Fruit fly (Drosophila melanogaster) whole organism, embryonic: ENCODE measurements around the gene CG8419.

ENCODE experiments used
- CG10565 ChIP-seq: fragments of 200-800 bp; sonication (Bioruptor generic); optimal IDR thresholded peaks from 3 replicates; lab custom pipeline; 2016; ENCODE audit warnings: missing biosample characterization, mild to moderate bottlenecking, missing genetic modification characterization
- CG10979 ChIP-seq: fragments of 200-800 bp; sonication (Bioruptor generic); optimal IDR thresholded peaks from 2 replicates; lab custom pipeline; 2018; ENCODE audit warnings: missing biosample characterization, mild to moderate bottlenecking, missing genetic modification characterization, moderate library complexity
- CG12391 ChIP-seq: fragments of 200-800 bp; sonication (Bioruptor generic); optimal IDR thresholded peaks from 3 replicates; lab custom pipeline; 2018; ENCODE audit warnings: missing biosample characterization, mild to moderate bottlenecking, missing genetic modification characterization, moderate library complexity
- CG14050 ChIP-seq: fragments of 200-800 bp; sonication (Bioruptor generic); IDR thresholded peaks from 3 replicates; pipeline ENCODE4 v1.3.6; 2022; ENCODE audit warnings: missing biosample characterization, missing genetic modification characterization
- CG17802 ChIP-seq: fragments of 200-800 bp; sonication (Bioruptor generic); optimal IDR thresholded peaks from 2 replicates; lab custom pipeline; 2018; ENCODE audit warnings: missing biosample characterization, mild to moderate bottlenecking, missing genetic modification characterization, moderate library complexity
- CG4820 ChIP-seq: fragments of 200-800 bp; sonication (Bioruptor generic); optimal IDR thresholded peaks from 3 replicates; lab custom pipeline; 2016; ENCODE audit warnings: missing biosample characterization, missing genetic modification characterization
- CG6791 ChIP-seq: fragments of 200-800 bp; sonication (Bioruptor generic); IDR thresholded peaks from 3 replicates; pipeline ENCODE4 v1.3.6; 2022; ENCODE audit warnings: missing biosample characterization, missing genetic modification characterization; ENCODE audit not compliant: partially characterized antibody
- CG8281 ChIP-seq: fragments of 200-800 bp; sonication (Bioruptor generic); optimal IDR thresholded peaks from 2 replicates; lab custom pipeline; 2018; ENCODE audit warnings: missing biosample characterization, mild to moderate bottlenecking, missing genetic modification characterization, moderate library complexity
- CG8290 ChIP-seq, 3 experiments: fragments of 200-800 bp; sonication (Bioruptor generic); optimal IDR thresholded peaks; 2 replicates each; lab custom pipeline; 2016 to 2019; ENCODE audit warnings: missing biosample characterization in 3 of 3, missing genetic modification characterization in 3 of 3, mild to moderate bottlenecking in 2 of 3, moderate library complexity in 1 of 3
- CG8924 ChIP-seq: fragments of 200-800 bp; optimal IDR thresholded peaks from 3 replicates; lab custom pipeline; 2019; ENCODE audit warnings: missing biosample characterization, mild to moderate bottlenecking, missing genetic modification characterization, moderate library complexity
- CG9609 ChIP-seq: fragments of 200-800 bp; sonication (Bioruptor generic); optimal IDR thresholded peaks from 3 replicates; lab custom pipeline; 2016; ENCODE audit warnings: missing biosample characterization, missing genetic modification characterization
- CG9727 ChIP-seq: fragments of 200-800 bp; sonication (Bioruptor generic); optimal IDR thresholded peaks from 3 replicates; lab custom pipeline; 2017; ENCODE audit warnings: missing biosample characterization, mild to moderate bottlenecking, missing genetic modification characterization
- CG9876 ChIP-seq: fragments of 200-800 bp; sonication (Bioruptor generic); optimal IDR thresholded peaks from 2 replicates; lab custom pipeline; 2016; ENCODE audit warnings: missing biosample characterization, missing genetic modification characterization
- CrebB ChIP-seq: fragments of 200-800 bp; sonication (Bioruptor generic); optimal IDR thresholded peaks from 3 replicates; lab custom pipeline; 2018; ENCODE audit warnings: missing biosample characterization, mild to moderate bottlenecking, missing genetic modification characterization
- Deaf1 ChIP-seq: fragments of 200-800 bp; optimal IDR thresholded peaks from 3 replicates; lab custom pipeline; 2019; ENCODE audit warnings: missing biosample characterization, mild to moderate bottlenecking, missing genetic modification characterization, moderate library complexity
- Doc2 ChIP-seq: fragments of 200-800 bp; sonication (Bioruptor generic); IDR thresholded peaks from 2 replicates; pipeline ENCODE4 v1.3.6; 2022; ENCODE audit warnings: missing biosample characterization, missing genetic modification characterization
- Drgx ChIP-seq: fragments of 200-800 bp; sonication (Bioruptor generic); IDR thresholded peaks from 2 replicates; pipeline ENCODE4 v1.3.6; 2022; ENCODE audit warnings: missing biosample characterization, missing genetic modification characterization
- H15 ChIP-seq: fragments of 200-800 bp; sonication (Bioruptor generic); IDR thresholded peaks from 3 replicates; pipeline ENCODE4 v1.3.6; 2022; ENCODE audit warnings: missing biosample characterization, missing genetic modification characterization
- HmgD ChIP-seq: fragments of 200-800 bp; sonication (Bioruptor generic); optimal IDR thresholded peaks from 3 replicates; lab custom pipeline; 2016; ENCODE audit warnings: missing biosample characterization, missing genetic modification characterization
- Hr51 ChIP-seq, 2 experiments: fragments of 200-800 bp; sonication (Bioruptor generic); optimal IDR thresholded peaks; 2 replicates in 1 of 2; 3 replicates in 1 of 2; lab custom pipeline; 2016 to 2018; ENCODE audit warnings: missing biosample characterization in 2 of 2, missing genetic modification characterization in 2 of 2, mild to moderate bottlenecking in 1 of 2, moderate library complexity in 1 of 2
- Jarid2 ChIP-seq: fragments of 200-800 bp; sonication (Bioruptor generic); optimal IDR thresholded peaks from 3 replicates; lab custom pipeline; 2017; ENCODE audit warnings: mild to moderate bottlenecking, missing biosample characterization, missing genetic modification reagents, missing genetic modification characterization
- Nf-YB ChIP-seq: fragments of 200-800 bp; sonication (Bioruptor generic); optimal IDR thresholded peaks from 3 replicates; lab custom pipeline; 2019; ENCODE audit warnings: missing biosample characterization, mild to moderate bottlenecking, missing genetic modification characterization, moderate library complexity
- Opbp ChIP-seq: fragments of 200-800 bp; sonication (Bioruptor generic); IDR thresholded peaks from 3 replicates; pipeline ENCODE4 v1.3.6; 2022; ENCODE audit warnings: missing biosample characterization, missing genetic modification characterization; ENCODE audit not compliant: partially characterized antibody
- abd-A ChIP-seq: fragments of 200-800 bp; sonication (Bioruptor generic); optimal IDR thresholded peaks from 3 replicates; lab custom pipeline; 2019; ENCODE audit warnings: missing biosample characterization, mild to moderate bottlenecking, missing genetic modification characterization, moderate library complexity
- amos ChIP-seq: fragments of 200-800 bp; sonication (Bioruptor generic); IDR thresholded peaks from 2 replicates; pipeline ENCODE4 v1.3.6; 2022; ENCODE audit warnings: missing biosample characterization, missing genetic modification characterization; ENCODE audit not compliant: partially characterized antibody
- ara ChIP-seq: fragments of 200-800 bp; sonication (Bioruptor generic); IDR thresholded peaks from 2 replicates; pipeline ENCODE4 v1.3.6; 2022; ENCODE audit warnings: missing biosample characterization, missing genetic modification characterization
- bigmax ChIP-seq: fragments of 200-800 bp; sonication (Bioruptor generic); optimal IDR thresholded peaks from 2 replicates; lab custom pipeline; 2018; ENCODE audit warnings: missing biosample characterization, mild to moderate bottlenecking, missing genetic modification characterization
- cato ChIP-seq: fragments of 200-800 bp; sonication (Bioruptor generic); optimal IDR thresholded peaks from 2 replicates; lab custom pipeline; 2016; ENCODE audit warnings: missing biosample characterization, missing genetic modification characterization, borderline replicate concordance
- chm ChIP-seq: fragments of 200-800 bp; sonication (Bioruptor generic); IDR thresholded peaks from 2 replicates; pipeline ENCODE4 v1.3.6; 2022; ENCODE audit warnings: missing biosample characterization, missing genetic modification characterization
- ci ChIP-seq: fragments of 200-800 bp; sonication (Bioruptor generic); IDR thresholded peaks from 3 replicates; pipeline ENCODE4 v1.3.6; 2022; ENCODE audit warnings: missing biosample characterization, missing genetic modification characterization
- exex ChIP-seq: fragments of 200-800 bp; sonication (Bioruptor generic); optimal IDR thresholded peaks from 4 replicates; lab custom pipeline; 2018; ENCODE audit warnings: missing biosample characterization, mild to moderate bottlenecking, missing genetic modification characterization, moderate library complexity
- fd96Cb ChIP-seq: fragments of 200-800 bp; sonication (Bioruptor generic); optimal IDR thresholded peaks from 2 replicates; lab custom pipeline; 2018; ENCODE audit warnings: missing biosample characterization, mild to moderate bottlenecking, missing genetic modification characterization, moderate library complexity
- gcm ChIP-seq: fragments of 200-800 bp; sonication (Bioruptor generic); optimal IDR thresholded peaks from 2 replicates; lab custom pipeline; 2019; ENCODE audit warnings: missing biosample characterization, mild to moderate bottlenecking, missing genetic modification characterization, moderate library complexity
- gem ChIP-seq: fragments of 200-800 bp; sonication (Bioruptor generic); optimal IDR thresholded peaks from 2 replicates; lab custom pipeline; 2019; ENCODE audit warnings: missing biosample characterization, mild to moderate bottlenecking, missing genetic modification characterization, moderate library complexity
- lola ChIP-seq, 3 experiments: fragments of >200 bp in 2 of 3; fragments of 200-800 bp in 1 of 3; sonication (Bioruptor generic) in 1 of 3; optimal IDR thresholded peaks; 2 replicates each; lab custom pipeline; 2017 to 2019; ENCODE audit warnings: missing biosample characterization in 3 of 3, missing genetic modification characterization in 3 of 3, mild to moderate bottlenecking in 1 of 3, moderate library complexity in 1 of 3
- nerfin-2 ChIP-seq: fragments of 200-800 bp; sonication (Bioruptor generic); IDR thresholded peaks from 2 replicates; pipeline ENCODE4 v1.3.6; 2022; ENCODE audit warnings: missing biosample characterization, missing genetic modification characterization; ENCODE audit not compliant: partially characterized antibody
- oc ChIP-seq: fragments of 200-800 bp; sonication (Bioruptor generic); optimal IDR thresholded peaks from 2 replicates; lab custom pipeline; 2018; ENCODE audit warnings: missing biosample characterization, mild to moderate bottlenecking, missing genetic modification characterization, moderate library complexity
- prd ChIP-seq, 3 experiments: fragments of >200 bp in 2 of 3; fragments of 200-800 bp in 1 of 3; sonication (Bioruptor generic) in 1 of 3; optimal IDR thresholded peaks in 2 of 3; IDR thresholded peaks in 1 of 3; 2 replicates in 2 of 3; 3 replicates in 1 of 3; pipeline versions ENCODE4 v1.3.6 to Lab custom; 2017 to 2022; ENCODE audit warnings: missing biosample characterization in 1 of 3, missing genetic modification characterization in 1 of 3
- pros ChIP-seq: fragments of 200-800 bp; sonication (Bioruptor generic); optimal IDR thresholded peaks from 3 replicates; lab custom pipeline; 2019; ENCODE audit warnings: missing biosample characterization, mild to moderate bottlenecking, missing genetic modification characterization, moderate library complexity
- ro ChIP-seq: fragments of 200-800 bp; sonication (Bioruptor generic); IDR thresholded peaks from 2 replicates; pipeline ENCODE4 v1.3.6; 2022; ENCODE audit warnings: missing biosample characterization, missing genetic modification characterization
- scrt ChIP-seq: fragments of 200-800 bp; sonication (Bioruptor generic); optimal IDR thresholded peaks from 2 replicates; lab custom pipeline; 2018; ENCODE audit warnings: missing biosample characterization, mild to moderate bottlenecking, missing genetic modification characterization, moderate library complexity
- shn ChIP-seq: fragments of 200-800 bp; sonication (Bioruptor generic); optimal IDR thresholded peaks from 3 replicates; lab custom pipeline; 2016; ENCODE audit warnings: missing biosample characterization, missing genetic modification characterization
- sqz ChIP-seq: fragments of 200-800 bp; sonication (Bioruptor generic); optimal IDR thresholded peaks from 3 replicates; lab custom pipeline; 2018; ENCODE audit warnings: missing biosample characterization, mild to moderate bottlenecking, missing genetic modification characterization
- sug ChIP-seq: fragments of 200-800 bp; optimal IDR thresholded peaks from 2 replicates; lab custom pipeline; 2019; ENCODE audit warnings: missing biosample characterization, mild to moderate bottlenecking, missing genetic modification characterization, moderate library complexity
- yki ChIP-seq: fragments of >200 bp; optimal IDR thresholded peaks from 3 replicates; lab custom pipeline; 2018
- zen ChIP-seq: fragments of 200-800 bp; sonication (Bioruptor generic); optimal IDR thresholded peaks from 3 replicates; lab custom pipeline; 2018; ENCODE audit warnings: missing biosample characterization, mild to moderate bottlenecking, missing genetic modification characterization, moderate library complexity
- zen2 ChIP-seq: fragments of 200-800 bp; sonication (Bioruptor generic); IDR thresholded peaks from 3 replicates; pipeline ENCODE4 v1.3.6; 2022; ENCODE audit warnings: missing biosample characterization, missing genetic modification characterization; ENCODE audit not compliant: partially characterized antibody
- zf30C ChIP-seq: fragments of 200-800 bp; sonication (Bioruptor generic); optimal IDR thresholded peaks from 3 replicates; lab custom pipeline; 2018; ENCODE audit warnings: missing biosample characterization, mild to moderate bottlenecking, missing genetic modification characterization

Gene CG8419

DNA sequence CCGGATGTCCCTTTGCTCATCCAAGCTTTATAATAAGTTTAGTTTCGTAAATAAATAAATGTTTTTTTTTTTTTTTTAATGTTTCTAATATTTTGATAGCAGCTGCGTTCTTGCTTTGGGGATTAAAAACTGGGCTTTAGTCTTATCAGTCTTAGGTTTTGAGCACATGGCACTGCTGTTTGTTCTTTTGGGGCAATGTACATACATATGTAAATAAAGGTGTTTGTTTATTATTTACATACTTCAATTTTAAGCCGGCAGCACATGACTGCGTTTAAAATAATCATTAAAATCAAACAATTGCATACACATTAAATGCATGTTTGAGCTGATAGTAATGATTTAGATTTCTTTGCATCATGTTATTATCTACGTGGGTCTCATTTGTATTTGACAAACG, 41.8 kb upstream of the CG8419 start (continued):
- TF ChIP-seq CG17802 (tag; lab: Kevin White, UChicago): peak; percentile 37
- peak; percentile 57 for TF ChIP-seq Jarid2 (GFP tag; lab: Kevin White, UChicago)
- no peak for TF ChIP-seq Drgx
- peak; percentile 63 for TF ChIP-seq Nf-YB
- peak; percentile 50; the same call in 1 of the 3 replicates for TF ChIP-seq H15 (GFP tag; lab: Robert Waterston, UW)
- TF ChIP-seq shn (GFP tag; lab: Kevin White, UChicago): peak; percentile 5
- TF ChIP-seq gcm (GFP tag; lab: Kevin White, UChicago): peak; percentile 86
- no peak for TF ChIP-seq zen2
- TF ChIP-seq cato (GFP tag; lab: Kevin White, UChicago): peak; percentile 43
- peak; percentile 36 to 49 for TF ChIP-seq Hr51 (GFP tag; optimal IDR thresholded peaks at IDR 0.05; lab: Kevin White, UChicago)
- peak; percentile 84 for TF ChIP-seq CrebB (tag; lab: Kevin White, UChicago)
- TF ChIP-seq yki (lab: Kevin White, UChicago): no peak
- TF ChIP-seq ara (GFP tag; lab: Robert Waterston, UW): peak; percentile 84
- peak; percentile 74 for TF ChIP-seq CG8924
- TF ChIP-seq CG10565: peak; percentile 64
- peak; percentile 85 for TF ChIP-seq gem (tag; lab: Kevin White, UChicago)
- no peak for TF ChIP-seq Opbp (GFP tag; lab: Robert Waterston, UW)
- peak; percentile 72 for TF ChIP-seq fd96Cb (tag; lab: Kevin White, UChicago)
- peak; percentile 55 for TF ChIP-seq CG8281 (tag; lab: Kevin White, UChicago)
- no peak for TF ChIP-seq Deaf1 (tag; lab: Kevin White, UChicago)
- no peak for TF ChIP-seq exex (tag; lab: Kevin White, UChicago)
- no peak for TF ChIP-seq nerfin-2 (GFP tag; lab: Robert Waterston, UW)
- TF ChIP-seq sug (tag; lab: Kevin White, UChicago): no peak
- TF ChIP-seq CG8290 (GFP tag; optimal IDR thresholded peaks at IDR 0.05; lab: Kevin White, UChicago): peak; percentile 70
- TF ChIP-seq CG8290 (tag; optimal IDR thresholded peaks at IDR 0.05; lab: Kevin White, UChicago): peak; percentile 76 to 87
- no peak for TF ChIP-seq CG6791 (GFP tag; lab: Robert Waterston, UW)
- TF ChIP-seq CG4820 (GFP tag; lab: Kevin White, UChicago): peak; percentile 71
- peak; percentile 93 for TF ChIP-seq ci (GFP tag; lab: Robert Waterston, UW)
- peak; percentile 54 for TF ChIP-seq CG10979 (tag; lab: Kevin White, UChicago)
- peak; percentile 54 for TF ChIP-seq CG12391 (tag; lab: Kevin White, UChicago)
- peak; percentile 28 for TF ChIP-seq CG9609 (GFP tag; lab: Kevin White, UChicago)
- TF ChIP-seq CG9727 (GFP tag; lab: Kevin White, UChicago): peak; percentile 91
- peak; percentile 92; the same call in 1 of the 2 replicates for TF ChIP-seq chm (GFP tag; lab: Robert Waterston, UW)
- no peak; the same call in 2 of the 3 replicates for TF ChIP-seq CG14050 (GFP tag; lab: Robert Waterston, UW)
- TF ChIP-seq zen (tag; lab: Kevin White, UChicago): peak; percentile 53
- no peak for TF ChIP-seq abd-A
- TF ChIP-seq sqz (GFP tag; lab: Kevin White, UChicago): peak; percentile 84
- peak; percentile 87 for TF ChIP-seq oc (tag; lab: Kevin White, UChicago)
- no peak for TF ChIP-seq ro (GFP tag; lab: Robert Waterston, UW)
- TF ChIP-seq amos (GFP tag; lab: Robert Waterston, UW): no peak
- peak; percentile 34 for TF ChIP-seq CG9876 (GFP tag; lab: Kevin White, UChicago)
- TF ChIP-seq prd (optimal IDR thresholded peaks at IDR 0.05; lab: Kevin White, UChicago): no peak
- 0 out of 3 replicates have a peak, but pooled peaks have one; percentile 38 for TF ChIP-seq prd (GFP tag; IDR thresholded peaks at IDR 0.05; lab: Robert Waterston, UW)
- peak; percentile 66 for TF ChIP-seq scrt
- TF ChIP-seq bigmax (GFP tag; lab: Kevin White, UChicago): peak; percentile 39
- TF ChIP-seq HmgD (GFP tag; lab: Kevin White, UChicago): no peak
- TF ChIP-seq pros: no peak
- TF ChIP-seq zf30C: no peak
- TF ChIP-seq Doc2 (GFP tag; lab: Robert Waterston, UW): no peak
- TF ChIP-seq lola (GFP tag; optimal IDR thresholded peaks at IDR 0.05; lab: Kevin White, UChicago): peak in 1 of 3 experiments; percentile 78
